Worm (Caenorhabditis elegans) whole organism, midembryonic: ENCODE measurements around the gene soc-1.

Source experiments
- cog-1 ChIP-seq: sonication (generic microtip); optimal IDR thresholded peaks from 2 replicates; lab custom pipeline; 2016; ENCODE audit warnings: missing genetic modification characterization, missing compliant biosample characterization
- klf-2 ChIP-seq: fragments of 200-800 bp; sonication (Bioruptor generic); conservative IDR thresholded peaks from 2 replicates; pipeline ENCODE4 v1.3.6; 2022; ENCODE audit warnings: missing genetic modification reagents, missing genetic modification characterization, missing compliant biosample characterization
- med-1 ChIP-seq: sonication (generic microtip); optimal IDR thresholded peaks from 2 replicates; lab custom pipeline; 2017; ENCODE audit warnings: missing genetic modification characterization, mild to moderate bottlenecking, missing compliant biosample characterization, antibody characterized with exemption, missing genetic modification reagents; ENCODE audit not compliant: insufficient read depth
- ref-1 ChIP-seq: fragments of 200-800 bp; sonication (Bioruptor generic); conservative IDR thresholded peaks from 2 replicates; pipeline ENCODE4 v1.3.6; 2022; ENCODE audit warnings: missing genetic modification reagents, missing genetic modification characterization, missing compliant biosample characterization
- tab-1 ChIP-seq: fragments of 200-800 bp; sonication (Bioruptor generic); IDR thresholded peaks from 2 replicates; pipeline ENCODE4 v1.3.6; 2022; ENCODE audit warnings: missing genetic modification characterization, missing compliant biosample characterization
- ztf-23 ChIP-seq: fragments of 200-800 bp; sonication (Bioruptor generic); IDR thresholded peaks from 2 replicates; pipeline ENCODE4 v1.3.6; 2022; ENCODE audit warnings: missing genetic modification reagents, missing genetic modification characterization, missing compliant biosample characterization
- ztf-29 ChIP-seq: fragments of 200-800 bp; sonication (Bioruptor generic); IDR thresholded peaks from 2 replicates; pipeline ENCODE4 v1.3.6; 2022; ENCODE audit warnings: missing genetic modification reagents, missing genetic modification characterization, missing compliant biosample characterization

DNA sequence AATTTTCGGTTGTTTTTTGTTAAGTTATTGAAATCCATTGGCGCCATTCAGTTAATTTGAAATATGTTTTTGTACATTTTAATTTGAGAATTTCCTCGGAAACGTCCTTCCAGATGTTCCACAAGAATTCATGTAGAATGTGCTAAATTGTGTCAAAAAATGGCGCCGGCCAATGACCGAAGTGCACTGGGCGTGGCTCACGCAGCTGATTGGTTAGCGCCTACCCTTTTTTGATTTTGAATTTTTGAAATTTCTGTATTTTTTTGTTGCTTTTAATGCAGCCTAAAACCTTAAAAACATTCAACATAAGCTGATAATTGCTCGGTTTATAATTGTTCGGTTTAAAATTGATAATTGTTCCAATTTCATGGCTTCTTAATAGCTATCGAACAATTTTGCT lies 34.1 kb downstream of the soc-1 start:
- TF ChIP-seq cog-1 (tag; lab: Kevin White, UChicago) (no peak), klf-2 (GFP tag; lab: Robert Waterston, UW) (no peak), ztf-23 (GFP tag; lab: Robert Waterston, UW) (no peak), med-1 (no peak), ref-1 (no peak), tab-1 (no peak), ztf-29 (GFP tag; lab: Robert Waterston, UW) (no peak)
